Worm (Caenorhabditis elegans): ENCODE data around the gene str-136.
A peak's percentile ranks its signal among the peaks of the same experiment; 100 is the strongest.

The str-136 gene

ce11 chrV:8247311-8248105 is 31.2 kb downstream of the str-136 start:
- TF ChIP-seq med-1 (GFP tag; optimal IDR thresholded peaks at IDR 0.05; ENCODE audit: insufficient read depth), result no peak
- 0 out of 2 replicates have a peak, but pooled peaks have one; percentile 36 for TF ChIP-seq flt-1 (GFP tag; IDR thresholded peaks at IDR 0.05)

ce11 chrV:8245457-8245856 is 33.3 kb downstream of the str-136 start, which contains the start of gene C16D9.5:
C16D9.5 (minus strand) TSS chrV:8245557.
- TF ChIP-seq med-1 (GFP tag; optimal IDR thresholded peaks at IDR 0.05; ENCODE audit: insufficient read depth), result no peak
- TF ChIP-seq cog-1 (tag; optimal IDR thresholded peaks at IDR 0.05), result no peak
- no peak for TF ChIP-seq klf-2 (GFP tag; conservative IDR thresholded peaks at IDR 0.05)
- TF ChIP-seq ztf-23 (GFP tag; IDR thresholded peaks at IDR 0.05), result no peak
- no peak for TF ChIP-seq ref-1 (GFP tag; conservative IDR thresholded peaks at IDR 0.05)
- no peak for TF ChIP-seq ztf-29 (GFP tag; IDR thresholded peaks at IDR 0.05)
- no peak for TF ChIP-seq tab-1 (GFP tag; IDR thresholded peaks at IDR 0.05)
- TF ChIP-seq T22C8.4 (GFP tag; IDR thresholded peaks at IDR 0.05), result no peak
- no peak for TF ChIP-seq flt-1 (GFP tag; IDR thresholded peaks at IDR 0.05)

ce11 chrV:8243201-8243600 is 35.5 kb downstream of the str-136 start:
- TF ChIP-seq ref-1 (GFP tag; conservative IDR thresholded peaks at IDR 0.05) (no peak), med-1 (GFP tag; optimal IDR thresholded peaks at IDR 0.05; ENCODE audit: insufficient read depth) (no peak)

ce11 chrV:8242798-8243197 is 35.9 kb downstream of the str-136 start, which contains the start of gene C16D9.4:
C16D9.4 (minus strand) TSS chrV:8242898.
- no peak for TF ChIP-seq klf-2 (GFP tag; conservative IDR thresholded peaks at IDR 0.05)

- TF ChIP-seq med-1 (GFP tag; optimal IDR thresholded peaks at IDR 0.05; ENCODE audit: insufficient read depth), result no peak
- no peak for TF ChIP-seq klf-2 (GFP tag; conservative IDR thresholded peaks at IDR 0.05)
- TF ChIP-seq T22C8.4 (GFP tag; IDR thresholded peaks at IDR 0.05), result no peak
- TF ChIP-seq tab-1 (GFP tag; IDR thresholded peaks at IDR 0.05), result no peak
- no peak for TF ChIP-seq ref-1 (GFP tag; conservative IDR thresholded peaks at IDR 0.05)
- TF ChIP-seq flt-1 (GFP tag; IDR thresholded peaks at IDR 0.05), result no peak
- no peak for TF ChIP-seq cog-1 (tag; optimal IDR thresholded peaks at IDR 0.05)
- TF ChIP-seq ztf-23 (GFP tag; IDR thresholded peaks at IDR 0.05), result no peak
- no peak for TF ChIP-seq ztf-29 (GFP tag; IDR thresholded peaks at IDR 0.05)
Observed at ce11 chrV:8239928-8240327, 38.8 kb downstream of the str-136 start, which contains the start of gene C16D9.3. C16D9.3 (minus strand) TSS chrV:8240028.

ce11 chrV:8238290-8238689 is 40.4 kb downstream of the str-136 start, which contains the start of gene rol-3:
rol-3 (minus strand) TSS chrV:8238409.
- TF ChIP-seq ztf-29 (GFP tag; IDR thresholded peaks at IDR 0.05) (no peak), ztf-23 (GFP tag; IDR thresholded peaks at IDR 0.05) (no peak), flt-1 (GFP tag; IDR thresholded peaks at IDR 0.05) (no peak), T22C8.4 (GFP tag; IDR thresholded peaks at IDR 0.05) (no peak), med-1 (GFP tag; optimal IDR thresholded peaks at IDR 0.05; ENCODE audit: insufficient read depth) (no peak), cog-1 (tag; optimal IDR thresholded peaks at IDR 0.05) (no peak), tab-1 (GFP tag; IDR thresholded peaks at IDR 0.05) (no peak), klf-2 (GFP tag; conservative IDR thresholded peaks at IDR 0.05) (no peak), ref-1 (GFP tag; conservative IDR thresholded peaks at IDR 0.05) (no peak)

- TF ChIP-seq ref-1 (GFP tag; conservative IDR thresholded peaks at IDR 0.05) (peak; percentile 47), klf-2 (GFP tag; conservative IDR thresholded peaks at IDR 0.05) (no peak), flt-1 (GFP tag; IDR thresholded peaks at IDR 0.05) (0 out of 2 replicates have a peak, but pooled peaks have one; percentile 68), tab-1 (GFP tag; IDR thresholded peaks at IDR 0.05) (no peak; the same call in 1 of the 2 replicates), med-1 (GFP tag; optimal IDR thresholded peaks at IDR 0.05; ENCODE audit: insufficient read depth) (no peak), ztf-29 (GFP tag; IDR thresholded peaks at IDR 0.05) (peak; percentile 59; the same call in 1 of the 2 replicates), cog-1 (tag; optimal IDR thresholded peaks at IDR 0.05) (no peak), ztf-23 (GFP tag; IDR thresholded peaks at IDR 0.05) (0 out of 2 replicates have a peak, but pooled peaks have one; percentile 45), T22C8.4 (GFP tag; IDR thresholded peaks at IDR 0.05) (0 out of 2 replicates have a peak, but pooled peaks have one; percentile 40)
Observed at ce11 chrV:8235331-8235730, 43.4 kb downstream of the str-136 start.

- no peak for TF ChIP-seq ref-1 (GFP tag; conservative IDR thresholded peaks at IDR 0.05)
- no peak for TF ChIP-seq klf-2 (GFP tag; conservative IDR thresholded peaks at IDR 0.05)
- TF ChIP-seq T22C8.4 (GFP tag; IDR thresholded peaks at IDR 0.05), result 0 out of 2 replicates have a peak, but pooled peaks have one; percentile 7
- no peak for TF ChIP-seq cog-1 (tag; optimal IDR thresholded peaks at IDR 0.05)
- peak; percentile 70; the same call in 1 of the 2 replicates for TF ChIP-seq ztf-23 (GFP tag; IDR thresholded peaks at IDR 0.05)
- no peak for TF ChIP-seq med-1 (GFP tag; optimal IDR thresholded peaks at IDR 0.05; ENCODE audit: insufficient read depth)
- TF ChIP-seq ztf-29 (GFP tag; IDR thresholded peaks at IDR 0.05), result no peak
- TF ChIP-seq tab-1 (GFP tag; IDR thresholded peaks at IDR 0.05), result peak; percentile 72; the same call in 1 of the 2 replicates
- peak; percentile 60; the same call in 1 of the 2 replicates for TF ChIP-seq flt-1 (GFP tag; IDR thresholded peaks at IDR 0.05)
Observed at ce11 chrV:8230056-8230455, 48.7 kb downstream of the str-136 start.

ce11 chrV:8228712-8229119 is 50.0 kb downstream of the str-136 start:
- TF ChIP-seq ztf-29 (GFP tag; IDR thresholded peaks at IDR 0.05) (no peak), flt-1 (GFP tag; IDR thresholded peaks at IDR 0.05) (peak; percentile 69; the same call in 1 of the 2 replicates), ztf-23 (GFP tag; IDR thresholded peaks at IDR 0.05) (peak; percentile 58; the same call in 1 of the 2 replicates), cog-1 (tag; optimal IDR thresholded peaks at IDR 0.05) (peak; percentile 24)

Measured in whole organism, midembryonic.